Fruit fly (Drosophila melanogaster): Measurements from ENCODE around the gene CG15167.

CG15167 gene

DNA sequence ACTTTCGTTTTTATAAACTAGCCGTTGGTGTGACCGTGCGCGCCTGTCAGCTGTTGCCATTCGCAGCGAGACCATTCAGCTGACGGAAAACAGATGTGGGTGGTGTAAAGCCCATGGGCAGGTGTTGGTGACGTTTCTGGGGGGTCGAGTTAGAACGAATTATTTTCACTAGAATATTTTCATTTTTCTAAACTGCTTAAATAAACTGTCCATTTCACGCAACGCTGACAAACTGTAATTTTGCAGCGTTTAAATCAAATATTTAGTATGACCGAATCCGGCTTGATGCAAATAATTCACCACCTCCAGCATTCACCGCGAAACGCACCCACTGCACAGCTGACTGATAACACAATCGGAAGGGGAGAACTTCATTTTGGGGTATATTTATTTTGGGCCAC lies 44.8 kb upstream of the CG15167 start, which contains the start of the genes CG10383 and CG10338 (continued):
- TF ChIP-seq dpn (GFP tag; optimal IDR thresholded peaks at IDR 0.05) = peak; percentile 89 to 93
- no peak for TF ChIP-seq tna (GFP tag; IDR thresholded peaks at IDR 0.05; ENCODE audit: partially characterized antibody)
- peak; percentile 83 for TF ChIP-seq CG1024 (GFP tag; IDR thresholded peaks at IDR 0.05)
- TF ChIP-seq rib (GFP tag; IDR thresholded peaks at IDR 0.05) = peak; percentile 85
- peak; percentile 75 for TF ChIP-seq hkb (optimal IDR thresholded peaks at IDR 0.05)
- TF ChIP-seq hkb (GFP tag; IDR thresholded peaks at IDR 0.05) = peak; percentile 90
- TF ChIP-seq CG7786 (GFP tag; optimal IDR thresholded peaks at IDR 0.05) = peak; percentile 90
- peak; percentile 92 for TF ChIP-seq CG13624 (GFP tag; optimal IDR thresholded peaks at IDR 0.05)
- TF ChIP-seq CG12391 (tag; optimal IDR thresholded peaks at IDR 0.05) = peak; percentile 80
- TF ChIP-seq CG8765 (GFP tag; IDR thresholded peaks at IDR 0.05) = peak; percentile 54; the same call in 1 of the 2 replicates
- TF ChIP-seq CG11093 (GFP tag; IDR thresholded peaks at IDR 0.05) = peak; percentile 76; the same call in 1 of the 3 replicates
- TF ChIP-seq CG31365 (tag; optimal IDR thresholded peaks at IDR 0.05) = peak; percentile 60
- TF ChIP-seq CG33557 (GFP tag; optimal IDR thresholded peaks at IDR 0.05) = peak; percentile 49
- TF ChIP-seq Max (GFP tag; optimal IDR thresholded peaks at IDR 0.05) = peak; percentile 78
- peak; percentile 51 for TF ChIP-seq D19A (tag; optimal IDR thresholded peaks at IDR 0.05)
- peak; percentile 9 for TF ChIP-seq Sry-β (GFP tag; optimal IDR thresholded peaks at IDR 0.05)
- TF ChIP-seq CoRest (tag; optimal IDR thresholded peaks at IDR 0.05) = peak; percentile 81
- TF ChIP-seq CG11085 (GFP tag; IDR thresholded peaks at IDR 0.05) = peak; percentile 83
- peak; percentile 66; the same call in 2 of the 3 replicates for TF ChIP-seq CG11560 (tag; IDR thresholded peaks at IDR 0.05)
- TF ChIP-seq CG8478 (optimal IDR thresholded peaks at IDR 0.05) = no peak
- TF ChIP-seq bcd (GFP tag; optimal IDR thresholded peaks at IDR 0.05) = peak; percentile 83
- TF ChIP-seq kah (GFP tag; optimal IDR thresholded peaks at IDR 0.05) = peak; percentile 13
- peak; percentile 26 to 78 for TF ChIP-seq bsh (GFP tag; optimal IDR thresholded peaks at IDR 0.05)
- peak; percentile 91 for TF ChIP-seq H15 (GFP tag; IDR thresholded peaks at IDR 0.05)
- peak; percentile 93 for TF ChIP-seq CG12769 (tag; optimal IDR thresholded peaks at IDR 0.05)
- peak; percentile 92 for TF ChIP-seq Dbx (GFP tag; IDR thresholded peaks at IDR 0.05)
- no peak for TF ChIP-seq abd-A (tag; optimal IDR thresholded peaks at IDR 0.05)
- no peak for TF ChIP-seq lov (optimal IDR thresholded peaks at IDR 0.05)
- peak; percentile 82 for TF ChIP-seq lov (GFP tag; IDR thresholded peaks at IDR 0.05)
- peak; percentile 65 for TF ChIP-seq Ravus (GFP tag; IDR thresholded peaks at IDR 0.05)
- peak; percentile 84 for TF ChIP-seq CG1602 (GFP tag; optimal IDR thresholded peaks at IDR 0.05)
- peak; percentile 87 for TF ChIP-seq CG14050 (GFP tag; IDR thresholded peaks at IDR 0.05)
- TF ChIP-seq dmrt99B (tag; optimal IDR thresholded peaks at IDR 0.05) = peak; percentile 72
- TF ChIP-seq CG18764 (GFP tag; optimal IDR thresholded peaks at IDR 0.05) = peak; percentile 62
- TF ChIP-seq dan (GFP tag; IDR thresholded peaks at IDR 0.05) = no peak
- TF ChIP-seq CG12659 (GFP tag; optimal IDR thresholded peaks at IDR 0.05) = peak; percentile 90
- peak; percentile 84 for TF ChIP-seq slou (GFP tag; optimal IDR thresholded peaks at IDR 0.05)
- TF ChIP-seq ATbp (GFP tag; optimal IDR thresholded peaks at IDR 0.05) = peak; percentile 72
- peak; percentile 28 for TF ChIP-seq CG14965 (GFP tag; optimal IDR thresholded peaks at IDR 0.05; ENCODE audit: borderline replicate concordance)
- TF ChIP-seq CG17568 (GFP tag; optimal IDR thresholded peaks at IDR 0.05) = peak; percentile 64
- peak; percentile 88 for TF ChIP-seq eyg (GFP tag; optimal IDR thresholded peaks at IDR 0.05)
- peak; percentile 80 for TF ChIP-seq YL-1 (GFP tag; optimal IDR thresholded peaks at IDR 0.05)
- peak; percentile 48 for TF ChIP-seq Elba2 (GFP tag; optimal IDR thresholded peaks at IDR 0.05)
- TF ChIP-seq danr (GFP tag; IDR thresholded peaks at IDR 0.05) = peak; percentile 78
- 0 out of 2 replicates have a peak, but pooled peaks have one; percentile 33 for TF ChIP-seq Lim3 (GFP tag; IDR thresholded peaks at IDR 0.05)
- TF ChIP-seq sqz (GFP tag; optimal IDR thresholded peaks at IDR 0.05) = no peak
- TF ChIP-seq ac (GFP tag; optimal IDR thresholded peaks at IDR 0.05) = no peak
- peak; percentile 95 for TF ChIP-seq zfh2 (GFP tag; optimal IDR thresholded peaks at IDR 0.05)
- TF ChIP-seq ewg (GFP tag; optimal IDR thresholded peaks at IDR 0.05) = peak; percentile 72
- TF ChIP-seq hth (optimal IDR thresholded peaks at IDR 0.05) = no peak
- peak; percentile 94 for TF ChIP-seq mam (GFP tag; optimal IDR thresholded peaks at IDR 0.05)
- peak; percentile 78 for TF ChIP-seq CG10209 (GFP tag; optimal IDR thresholded peaks at IDR 0.05)
